Worm (Caenorhabditis elegans) whole organism, young adult: ENCODE measurements around the gene T23B12.11.

Source experiments
- B0261.1 ChIP-seq: sonication (generic microtip); optimal IDR thresholded peaks from 2 replicates; lab custom pipeline; 2016; ENCODE audit warnings: mild to moderate bottlenecking, missing genetic modification characterization, moderate library complexity, missing compliant biosample characterization
- C17E4.6 ChIP-seq: fragments of 200-800 bp; sonication (Bioruptor generic); IDR thresholded peaks from 2 replicates; pipeline ENCODE4 v1.3.6; 2022; ENCODE audit warnings: missing genetic modification reagents, missing genetic modification characterization, missing compliant biosample characterization
- F22D6.2 ChIP-seq: sonication (generic microtip); optimal IDR thresholded peaks from 2 replicates; lab custom pipeline; 2016; ENCODE audit warnings: mild to moderate bottlenecking, missing genetic modification characterization, missing compliant biosample characterization
- F33H1.4 ChIP-seq: fragments of 200-800 bp; sonication (Bioruptor generic); IDR thresholded peaks from 2 replicates; pipeline ENCODE4 v1.3.6; 2022; ENCODE audit warnings: missing genetic modification reagents, missing genetic modification characterization, missing compliant biosample characterization
- F37B4.10 ChIP-seq: fragments of 200-800 bp; sonication (Bioruptor generic); IDR thresholded peaks from 2 replicates; pipeline ENCODE4 v1.3.6; 2022; ENCODE audit warnings: missing genetic modification characterization, missing compliant biosample characterization
- F39B2.1 ChIP-seq: fragments of 200-800 bp; sonication (Bioruptor generic); IDR thresholded peaks from 2 replicates; pipeline ENCODE4 v1.3.6; 2022; ENCODE audit warnings: missing genetic modification reagents, missing genetic modification characterization, missing compliant biosample characterization
- F49E8.2 ChIP-seq: sonication (generic microtip); optimal IDR thresholded peaks from 3 replicates; lab custom pipeline; 2017; ENCODE audit warnings: missing genetic modification characterization, mild to moderate bottlenecking, missing compliant biosample characterization, antibody characterized with exemption, moderate library complexity; ENCODE audit not compliant: insufficient read depth
- F52B5.7 ChIP-seq: sonication (generic microtip); optimal IDR thresholded peaks from 2 replicates; lab custom pipeline; 2016; ENCODE audit warnings: mild to moderate bottlenecking, missing genetic modification characterization, missing compliant biosample characterization
- F57A8.1 ChIP-seq: fragments of 200-800 bp; sonication (Bioruptor generic); optimal IDR thresholded peaks from 2 replicates; lab custom pipeline; 2018; ENCODE audit warnings: mild to moderate bottlenecking, missing genetic modification characterization, moderate library complexity, missing compliant biosample characterization
- K11D2.4 ChIP-seq: fragments of 200-800 bp; sonication (Bioruptor generic); IDR thresholded peaks from 2 replicates; pipeline ENCODE4 v1.3.6; 2022; ENCODE audit warnings: missing genetic modification reagents, missing genetic modification characterization, missing compliant biosample characterization
- T07F8.4 ChIP-seq: sonication (generic microtip); optimal IDR thresholded peaks from 2 replicates; lab custom pipeline; 2016; ENCODE audit warnings: mild to moderate bottlenecking, missing genetic modification characterization, moderate library complexity, missing compliant biosample characterization
- T26A5.8 ChIP-seq: sonication (generic microtip); optimal IDR thresholded peaks from 2 replicates; lab custom pipeline; 2016; ENCODE audit warnings: missing genetic modification characterization, missing compliant biosample characterization
- Y53G8AR.9 ChIP-seq: fragments of 200-800 bp; sonication (Bioruptor generic); conservative IDR thresholded peaks from 2 replicates; pipeline ENCODE4 v1.3.6; 2022; ENCODE audit warnings: missing genetic modification reagents, missing genetic modification characterization, missing compliant biosample characterization
- Y79H2A.3 ChIP-seq: fragments of 200-800 bp; sonication (Bioruptor generic); conservative IDR thresholded peaks from 2 replicates; pipeline ENCODE4 v1.3.6; 2022; ENCODE audit warnings: missing genetic modification reagents, missing genetic modification characterization, missing compliant biosample characterization
- atf-7 ChIP-seq: sonication (generic microtip); optimal IDR thresholded peaks from 2 replicates; lab custom pipeline; 2017; ENCODE audit warnings: mild to moderate bottlenecking, missing genetic modification characterization, missing compliant biosample characterization
- attf-3 ChIP-seq: fragments of 200-800 bp; sonication (Bioruptor generic); conservative IDR thresholded peaks from 2 replicates; pipeline ENCODE4 v1.3.6; 2022; ENCODE audit warnings: missing genetic modification reagents, missing genetic modification characterization, missing compliant biosample characterization
- bed-1 ChIP-seq: fragments of 200-800 bp; sonication (Bioruptor generic); IDR thresholded peaks from 2 replicates; pipeline ENCODE4 v1.3.6; 2022; ENCODE audit warnings: missing genetic modification reagents, missing genetic modification characterization, missing compliant biosample characterization
- bed-2 ChIP-seq: fragments of 200-800 bp; sonication (Bioruptor generic); IDR thresholded peaks from 2 replicates; pipeline ENCODE4 v1.3.6; 2022; ENCODE audit warnings: missing genetic modification reagents, missing genetic modification characterization, missing compliant biosample characterization
- ceh-79 ChIP-seq: sonication (generic microtip); optimal IDR thresholded peaks from 2 replicates; lab custom pipeline; 2017; ENCODE audit warnings: mild to moderate bottlenecking, missing genetic modification characterization, missing compliant biosample characterization
- dpff-1 ChIP-seq: sonication (generic microtip); optimal IDR thresholded peaks from 2 replicates; lab custom pipeline; 2017; ENCODE audit warnings: mild to moderate bottlenecking, missing genetic modification characterization, missing compliant biosample characterization
- dpl-1 ChIP-seq: fragments of 150-350 bp; optimal IDR thresholded peaks from 2 replicates; lab custom pipeline; 2014; ENCODE audit warnings: missing biosample characterization, missing genetic modification reagents, missing genetic modification characterization
- egl-18 ChIP-seq: fragments of 200-800 bp; sonication (Bioruptor generic); IDR thresholded peaks from 2 replicates; pipeline ENCODE4 v1.3.6; 2022; ENCODE audit warnings: missing genetic modification reagents, missing genetic modification characterization, missing compliant biosample characterization
- egrh-3 ChIP-seq: fragments of 200-800 bp; sonication (Bioruptor generic); IDR thresholded peaks from 2 replicates; pipeline ENCODE4 v1.3.6; 2022; ENCODE audit warnings: missing genetic modification reagents, missing genetic modification characterization, missing compliant biosample characterization
- ets-4 ChIP-seq: fragments of 200-800 bp; sonication (Bioruptor generic); optimal IDR thresholded peaks from 2 replicates; lab custom pipeline; 2018; ENCODE audit warnings: mild to moderate bottlenecking, missing genetic modification characterization, missing compliant biosample characterization
- fkh-3 ChIP-seq: sonication (generic microtip); optimal IDR thresholded peaks from 2 replicates; lab custom pipeline; 2016; ENCODE audit warnings: mild to moderate bottlenecking, missing genetic modification characterization, missing compliant biosample characterization
- gei-17 ChIP-seq: fragments of 200-800 bp; sonication (Bioruptor generic); optimal IDR thresholded peaks from 2 replicates; lab custom pipeline; 2018; ENCODE audit warnings: mild to moderate bottlenecking, missing genetic modification characterization, missing compliant biosample characterization
- hlh-12 ChIP-seq: sonication (generic microtip); optimal IDR thresholded peaks from 2 replicates; lab custom pipeline; 2016; ENCODE audit warnings: missing genetic modification characterization, missing compliant biosample characterization
- hmg-1.2 ChIP-seq: fragments of 200-800 bp; sonication (Bioruptor generic); IDR thresholded peaks from 2 replicates; pipeline ENCODE4 v1.3.6; 2022; ENCODE audit warnings: missing genetic modification reagents, missing genetic modification characterization, missing compliant biosample characterization
- hsf-1 ChIP-seq: fragments of 200-800 bp; sonication (Bioruptor generic); IDR thresholded peaks from 2 replicates; pipeline ENCODE4 v1.3.6; 2022; ENCODE audit warnings: missing genetic modification reagents, missing genetic modification characterization, missing compliant biosample characterization
- let-526 ChIP-seq: fragments of 200-800 bp; sonication (Bioruptor generic); IDR thresholded peaks from 2 replicates; pipeline ENCODE4 v1.3.6; 2022; ENCODE audit warnings: missing genetic modification reagents, missing genetic modification characterization, missing compliant biosample characterization
- let-607 ChIP-seq, 2 experiments: fragments of 200-800 bp in 1 of 2; sonication (Bioruptor generic) in 1 of 2; sonication (generic microtip) in 1 of 2; optimal IDR thresholded peaks; 2 replicates each; lab custom pipeline; 2016 to 2018; ENCODE audit warnings: mild to moderate bottlenecking in 2 of 2, missing compliant biosample characterization in 2 of 2, missing genetic modification characterization in 2 of 2, moderate library complexity in 2 of 2, missing genotype in 1 of 2
- lin-35 ChIP-seq, 3 experiments: fragments of 150-350 bp in 2 of 3; sonication (generic microtip) in 1 of 3; optimal IDR thresholded peaks; 2 replicates each; lab custom pipeline; 2014 to 2018; ENCODE audit warnings: missing biosample characterization in 3 of 3, missing genetic modification characterization in 3 of 3, missing genetic modification reagents in 3 of 3
- lin-40 ChIP-seq: sonication (generic microtip); optimal IDR thresholded peaks from 2 replicates; lab custom pipeline; 2016; ENCODE audit warnings: missing genetic modification characterization, mild to moderate bottlenecking, missing compliant biosample characterization, missing genotype, missing genetic modification reagents
- lin-54 ChIP-seq: fragments of 200-800 bp; sonication (Bioruptor generic); optimal IDR thresholded peaks from 2 replicates; lab custom pipeline; 2018; ENCODE audit warnings: mild to moderate bottlenecking, missing genetic modification characterization, missing compliant biosample characterization
- lir-1 ChIP-seq: fragments of 200-800 bp; sonication (Bioruptor generic); conservative IDR thresholded peaks from 2 replicates; pipeline ENCODE4 v1.3.6; 2022; ENCODE audit warnings: missing genetic modification reagents, missing genetic modification characterization, missing compliant biosample characterization
- madf-3 ChIP-seq: fragments of 200-800 bp; sonication (Bioruptor generic); IDR thresholded peaks from 2 replicates; pipeline ENCODE4 v1.3.6; 2022; ENCODE audit warnings: missing genetic modification reagents, missing genetic modification characterization, missing compliant biosample characterization
- madf-6 ChIP-seq: fragments of 200-800 bp; sonication (Bioruptor generic); IDR thresholded peaks from 2 replicates; pipeline ENCODE4 v1.3.6; 2022; ENCODE audit warnings: missing genetic modification reagents, missing genetic modification characterization, missing compliant biosample characterization
- mes-4 ChIP-seq: sonication (generic microtip); optimal IDR thresholded peaks from 2 replicates; lab custom pipeline; 2016; ENCODE audit warnings: missing genotype, missing genetic modification characterization, missing compliant biosample characterization
- nfya-1 ChIP-seq: sonication (generic microtip); optimal IDR thresholded peaks from 2 replicates; lab custom pipeline; 2017; ENCODE audit warnings: antibody characterized with exemption, missing compliant biosample characterization, missing genetic modification characterization, borderline replicate concordance; ENCODE audit not compliant: insufficient read depth
- nhr-179 ChIP-seq: sonication (generic microtip); optimal IDR thresholded peaks from 2 replicates; lab custom pipeline; 2016; ENCODE audit warnings: mild to moderate bottlenecking, missing genetic modification characterization, missing compliant biosample characterization
- nhr-90 ChIP-seq: sonication (generic microtip); optimal IDR thresholded peaks from 2 replicates; lab custom pipeline; 2016; ENCODE audit warnings: missing genotype, mild to moderate bottlenecking, missing genetic modification characterization, missing compliant biosample characterization
- pha-4 ChIP-seq: fragments of 150-350 bp; sonication (generic microtip); optimal IDR thresholded peaks from 2 replicates; lab custom pipeline; 2014; ENCODE audit warnings: missing biosample characterization, missing genetic modification reagents, missing genetic modification characterization
- snpc-3.4 ChIP-seq: sonication (generic microtip); optimal IDR thresholded peaks from 2 replicates; lab custom pipeline; 2017; ENCODE audit warnings: missing genetic modification characterization, mild to moderate bottlenecking, missing compliant biosample characterization, antibody characterized with exemption, moderate library complexity, missing genotype, missing genetic modification reagents
- tlf-1 ChIP-seq: fragments of 200-800 bp; sonication (Bioruptor generic); optimal IDR thresholded peaks from 2 replicates; lab custom pipeline; 2018; ENCODE audit warnings: mild to moderate bottlenecking, missing genetic modification characterization, missing compliant biosample characterization
- xnd-1 ChIP-seq: sonication (generic microtip); optimal IDR thresholded peaks from 2 replicates; lab custom pipeline; 2016; ENCODE audit warnings: missing genotype, missing genetic modification reagents, missing genetic modification characterization, missing compliant biosample characterization
- zim-3 ChIP-seq: sonication (generic microtip); optimal IDR thresholded peaks from 2 replicates; lab custom pipeline; 2017; ENCODE audit warnings: mild to moderate bottlenecking, missing genetic modification characterization, moderate library complexity, missing compliant biosample characterization
- ztf-18 ChIP-seq: sonication (generic microtip); optimal IDR thresholded peaks from 2 replicates; lab custom pipeline; 2016; ENCODE audit warnings: missing genotype, mild to moderate bottlenecking, missing genetic modification characterization, missing compliant biosample characterization
- ztf-26 ChIP-seq: sonication (generic microtip); optimal IDR thresholded peaks from 2 replicates; lab custom pipeline; 2017; ENCODE audit warnings: missing genetic modification characterization, missing compliant biosample characterization
- ztf-28 ChIP-seq: fragments of 200-800 bp; sonication (Bioruptor generic); IDR thresholded peaks from 2 replicates; pipeline ENCODE4 v1.3.6; 2022; ENCODE audit warnings: missing genetic modification reagents, missing genetic modification characterization, missing compliant biosample characterization

Gene T23B12.11

DNA sequence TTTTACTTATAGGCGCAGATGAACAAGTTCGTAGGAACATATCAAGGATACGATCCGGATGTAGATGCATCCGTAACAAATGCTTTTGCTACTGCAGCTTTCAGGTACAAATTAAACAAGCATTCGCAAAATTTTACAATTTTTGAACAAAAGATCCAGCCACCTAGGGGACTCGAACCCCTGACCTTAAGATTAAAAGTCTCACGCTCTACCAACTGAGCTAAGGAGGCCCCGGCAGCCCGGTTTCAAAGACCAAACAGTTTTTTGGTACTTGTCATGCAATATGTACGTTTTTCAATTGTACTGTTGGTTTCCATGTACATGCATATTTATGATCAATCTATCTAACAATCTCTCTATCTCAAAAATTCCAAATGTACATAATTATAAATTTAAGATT, 44.2 kb downstream of the T23B12.11 start (continued):
- TF ChIP-seq zim-3 (tag; lab: Kevin White, UChicago): no peak
- no peak for TF ChIP-seq pha-4 (tag; lab: Kevin White, UChicago)
- TF ChIP-seq lin-54: peak; percentile 12
- no peak for TF ChIP-seq ets-4
- TF ChIP-seq madf-6 (GFP tag; lab: Robert Waterston, UW): peak; percentile 51; the same call in 1 of the 2 replicates
- TF ChIP-seq nhr-179 (tag; lab: Kevin White, UChicago): no peak
- TF ChIP-seq F33H1.4 (GFP tag; lab: Robert Waterston, UW): 0 out of 2 replicates have a peak, but pooled peaks have one; percentile 13
- TF ChIP-seq C17E4.6: no peak
- TF ChIP-seq egrh-3 (GFP tag; lab: Robert Waterston, UW): no peak
- TF ChIP-seq let-607 (tag; optimal IDR thresholded peaks at IDR 0.05; lab: Kevin White, UChicago): peak in 1 of 2 experiments; percentile 9
- no peak for TF ChIP-seq ztf-26 (tag; lab: Kevin White, UChicago)
- TF ChIP-seq lin-40 (tag; lab: Kevin White, UChicago): no peak
- no peak for TF ChIP-seq egl-18 (GFP tag; lab: Robert Waterston, UW)
- no peak for TF ChIP-seq ceh-79
- TF ChIP-seq Y79H2A.3 (GFP tag; lab: Robert Waterston, UW): no peak
- no peak for TF ChIP-seq F57A8.1
- no peak for TF ChIP-seq atf-7 (tag; lab: Kevin White, UChicago)
- TF ChIP-seq hmg-1.2 (GFP tag; lab: Robert Waterston, UW): peak; percentile 60
- TF ChIP-seq fkh-3 (tag; lab: Kevin White, UChicago): no peak
- TF ChIP-seq bed-1: no peak
- no peak for TF ChIP-seq let-526 (GFP tag; lab: Robert Waterston, UW)
- TF ChIP-seq ztf-18 (tag; lab: Kevin White, UChicago): peak; percentile 67
- no peak for TF ChIP-seq F49E8.2
- TF ChIP-seq nfya-1 (tag; lab: Kevin White, UChicago): no peak
- TF ChIP-seq T26A5.8 (tag; lab: Kevin White, UChicago): no peak
- TF ChIP-seq K11D2.4: no peak
- TF ChIP-seq gei-17 (GFP tag; lab: Kevin White, UChicago): no peak
- no peak for TF ChIP-seq F37B4.10 (GFP tag; lab: Robert Waterston, UW)
- TF ChIP-seq lir-1: no peak
- no peak for TF ChIP-seq xnd-1 (tag; lab: Kevin White, UChicago)
- TF ChIP-seq lin-35 (GFP tag; optimal IDR thresholded peaks at IDR 0.05; lab: Kevin White, UChicago): no peak
- no peak for TF ChIP-seq F52B5.7 (tag; lab: Kevin White, UChicago)
- TF ChIP-seq dpff-1: no peak
- no peak for TF ChIP-seq hlh-12 (tag; lab: Kevin White, UChicago)
- no peak for TF ChIP-seq dpl-1
- TF ChIP-seq ztf-28 (GFP tag; lab: Robert Waterston, UW): no peak
- no peak for TF ChIP-seq attf-3 (GFP tag; lab: Robert Waterston, UW)
- no peak for TF ChIP-seq madf-3 (GFP tag; lab: Robert Waterston, UW)
- TF ChIP-seq nhr-90 (tag; lab: Kevin White, UChicago): peak; percentile 71
- no peak for TF ChIP-seq tlf-1 (GFP tag; lab: Kevin White, UChicago)
- no peak for TF ChIP-seq Y53G8AR.9 (GFP tag; lab: Robert Waterston, UW)
- TF ChIP-seq F39B2.1 (GFP tag; lab: Robert Waterston, UW): peak; percentile 55; the same call in 1 of the 2 replicates
- no peak for TF ChIP-seq F22D6.2
- no peak for TF ChIP-seq bed-2 (GFP tag; lab: Robert Waterston, UW)
- peak; percentile 24 for TF ChIP-seq snpc-3.4 (tag; lab: Kevin White, UChicago)
- peak; percentile 50; the same call in 1 of the 2 replicates for TF ChIP-seq hsf-1 (GFP tag; lab: Robert Waterston, UW)
- TF ChIP-seq B0261.1 (tag; lab: Kevin White, UChicago): peak; percentile 67
- TF ChIP-seq T07F8.4 (tag; lab: Kevin White, UChicago): no peak
- peak; percentile 19 for TF ChIP-seq mes-4 (tag; lab: Kevin White, UChicago)
